Worm (Caenorhabditis elegans) whole organism, L1 larva: Measurements from ENCODE around the gene rps-4.

Source experiments
- F16B12.6 ChIP-seq: fragments of 150-350 bp; optimal IDR thresholded peaks from 2 replicates; lab custom pipeline; 2014; ENCODE audit warnings: missing biosample characterization, missing genetic modification characterization
- Y116A8C.19 ChIP-seq: sonication (generic microtip); optimal IDR thresholded peaks from 2 replicates; lab custom pipeline; 2016; ENCODE audit warnings: missing compliant biosample characterization, missing genetic modification characterization, borderline replicate concordance
- aly-2 ChIP-seq: fragments of 150-350 bp; optimal IDR thresholded peaks from 2 replicates; lab custom pipeline; 2014; ENCODE audit warnings: missing biosample characterization, missing genetic modification characterization
- ama-1 ChIP-seq: fragments of 150-350 bp; optimal IDR thresholded peaks from 2 replicates; lab custom pipeline; 2014
- blmp-1 ChIP-seq: fragments of 150-350 bp; optimal IDR thresholded peaks from 2 replicates; lab custom pipeline; 2014; ENCODE audit warnings: missing biosample characterization, missing genetic modification characterization
- ceh-63 ChIP-seq: fragments of 200-800 bp; sonication (Bioruptor generic); optimal IDR thresholded peaks from 2 replicates; lab custom pipeline; 2018; ENCODE audit warnings: mild to moderate bottlenecking, missing genetic modification characterization, missing compliant biosample characterization
- ceh-82 ChIP-seq, 3 experiments: fragments of 150-350 bp in 1 of 3; sonication (generic microtip) in 2 of 3; optimal IDR thresholded peaks; 2 replicates each; lab custom pipeline; 2014 to 2017; ENCODE audit warnings: missing biosample characterization in 3 of 3, missing genetic modification characterization in 3 of 3
- ceh-88 ChIP-seq: fragments of 200-800 bp; sonication (Bioruptor generic); IDR thresholded peaks from 2 replicates; pipeline ENCODE4 v1.3.6; 2022; ENCODE audit warnings: missing genetic modification characterization, missing compliant biosample characterization
- efl-1 ChIP-seq, 4 experiments: fragments of 150-350 bp; optimal IDR thresholded peaks in 3 of 4; peaks in 1 of 4; 1 replicate in 1 of 4; 2 replicates in 3 of 4; lab custom pipeline; 2014; ENCODE audit warnings: missing biosample characterization in 2 of 4, missing genetic modification characterization in 2 of 4, missing genetic modification reagents in 2 of 4
- efl-3 ChIP-seq: fragments of 200-800 bp; sonication (Bioruptor generic); optimal IDR thresholded peaks from 2 replicates; lab custom pipeline; 2018; ENCODE audit warnings: mild to moderate bottlenecking, missing genetic modification characterization, missing compliant biosample characterization
- egl-27 ChIP-seq, 2 experiments: fragments of 150-350 bp in 1 of 2; sonication (generic microtip); optimal IDR thresholded peaks; 3 replicates each; lab custom pipeline; 2017 to 2018; ENCODE audit warnings: missing biosample characterization in 2 of 2, missing genetic modification characterization in 2 of 2, missing genetic modification reagents in 2 of 2
- elt-2 ChIP-seq: sonication (generic microtip); optimal IDR thresholded peaks from 2 replicates; lab custom pipeline; 2016; ENCODE audit warnings: missing genetic modification characterization, mild to moderate bottlenecking, inconsistent platforms, missing compliant biosample characterization, missing genetic modification reagents
- ets-5 ChIP-seq: fragments of 200-800 bp; sonication (Bioruptor generic); IDR thresholded peaks from 2 replicates; pipeline ENCODE4 v1.3.6; 2022; ENCODE audit warnings: missing genetic modification characterization, missing compliant biosample characterization
- fos-1 ChIP-seq: fragments of 150-350 bp; optimal IDR thresholded peaks from 2 replicates; lab custom pipeline; 2014; ENCODE audit warnings: missing biosample characterization, missing genetic modification characterization
- grh-1 ChIP-seq: fragments of 200-800 bp; sonication (Bioruptor generic); IDR thresholded peaks from 2 replicates; pipeline ENCODE4 v1.3.6; 2022; ENCODE audit warnings: missing genetic modification reagents, missing genetic modification characterization, missing compliant biosample characterization
- irx-1 ChIP-seq: sonication (generic microtip); optimal IDR thresholded peaks from 2 replicates; lab custom pipeline; 2016; ENCODE audit warnings: missing genetic modification characterization, missing compliant biosample characterization
- lin-35 ChIP-seq, 2 experiments: fragments of 150-350 bp; optimal IDR thresholded peaks; 2 replicates each; lab custom pipeline; 2014; ENCODE audit warnings: missing biosample characterization in 2 of 2, missing genetic modification characterization in 2 of 2, missing genetic modification reagents in 2 of 2
- lsy-2 ChIP-seq, 2 experiments: fragments of 150-350 bp; optimal IDR thresholded peaks; 2 replicates each; lab custom pipeline; 2014; ENCODE audit warnings: missing biosample characterization in 2 of 2, missing genetic modification characterization in 2 of 2
- nhr-19 ChIP-seq: fragments of 200-800 bp; sonication (Bioruptor generic); conservative IDR thresholded peaks from 2 replicates; pipeline ENCODE4 v1.3.6; 2022; ENCODE audit warnings: missing genetic modification characterization, missing compliant biosample characterization
- nhr-20 ChIP-seq: sonication (generic microtip); optimal IDR thresholded peaks from 2 replicates; lab custom pipeline; 2016; ENCODE audit warnings: mild to moderate bottlenecking, missing genetic modification characterization, missing compliant biosample characterization
- nhr-47 ChIP-seq: sonication (generic microtip); optimal IDR thresholded peaks from 2 replicates; lab custom pipeline; 2016; ENCODE audit warnings: mild to moderate bottlenecking, missing genetic modification characterization, moderate library complexity, missing compliant biosample characterization
- nhr-71 ChIP-seq: sonication (generic microtip); optimal IDR thresholded peaks from 2 replicates; lab custom pipeline; 2016; ENCODE audit warnings: mild to moderate bottlenecking, missing genetic modification characterization, moderate library complexity, missing compliant biosample characterization
- nhr-77 ChIP-seq: fragments of 150-350 bp; optimal IDR thresholded peaks from 2 replicates; lab custom pipeline; 2014; ENCODE audit warnings: missing biosample characterization, missing genetic modification characterization
- nhr-84 ChIP-seq: sonication (generic microtip); optimal IDR thresholded peaks from 2 replicates; lab custom pipeline; 2017; ENCODE audit warnings: missing biosample characterization, missing genetic modification characterization
- nhr-85 ChIP-seq: sonication (generic microtip); peaks from one replicate; lab custom pipeline; 2016; ENCODE audit warnings: missing genetic modification characterization, inconsistent platforms, missing compliant biosample characterization
- nhr-90 ChIP-seq: sonication (generic microtip); optimal IDR thresholded peaks from 2 replicates; lab custom pipeline; 2016; ENCODE audit warnings: mild to moderate bottlenecking, missing genetic modification characterization, missing compliant biosample characterization; ENCODE audit not compliant: poor library complexity
- rnt-1 ChIP-seq: sonication (generic microtip); optimal IDR thresholded peaks from 2 replicates; lab custom pipeline; 2016; ENCODE audit warnings: mild to moderate bottlenecking, missing genetic modification characterization, moderate library complexity, missing compliant biosample characterization
- snu-23 ChIP-seq: sonication (generic microtip); optimal IDR thresholded peaks from 2 replicates; lab custom pipeline; 2016; ENCODE audit warnings: missing genetic modification characterization, missing compliant biosample characterization
- sox-4 ChIP-seq: sonication (generic microtip); optimal IDR thresholded peaks from 2 replicates; lab custom pipeline; 2016; ENCODE audit warnings: missing genetic modification characterization, missing compliant biosample characterization
- sptf-1 ChIP-seq: fragments of 150-350 bp; optimal IDR thresholded peaks from 2 replicates; lab custom pipeline; 2014; ENCODE audit warnings: missing biosample characterization, missing genetic modification characterization
- sup-37 ChIP-seq: fragments of 200-800 bp; sonication (Bioruptor generic); optimal IDR thresholded peaks from 2 replicates; lab custom pipeline; 2018; ENCODE audit warnings: mild to moderate bottlenecking, missing genetic modification characterization, missing compliant biosample characterization
- tbx-2 ChIP-seq: sonication (generic microtip); optimal IDR thresholded peaks from 2 replicates; lab custom pipeline; 2016; ENCODE audit warnings: missing genetic modification characterization, missing compliant biosample characterization
- tlp-1 ChIP-seq: fragments of 150-350 bp; optimal IDR thresholded peaks from 2 replicates; lab custom pipeline; 2014; ENCODE audit warnings: missing biosample characterization, missing genetic modification characterization
- unc-30 ChIP-seq: sonication (generic microtip); optimal IDR thresholded peaks from 2 replicates; lab custom pipeline; 2017; ENCODE audit warnings: missing biosample characterization, missing genetic modification characterization
- unc-86 ChIP-seq: sonication (generic microtip); optimal IDR thresholded peaks from 2 replicates; lab custom pipeline; 2016; ENCODE audit warnings: missing genetic modification characterization, missing compliant biosample characterization
- zip-4 ChIP-seq: fragments of 200-800 bp; sonication (Bioruptor generic); optimal IDR thresholded peaks from 2 replicates; lab custom pipeline; 2018; ENCODE audit warnings: mild to moderate bottlenecking, missing genetic modification characterization, moderate library complexity, missing compliant biosample characterization

Gene rps-4

ce11 chrIV:7095396-7095964, 11.0 kb upstream of the rps-4 start (continued):
- TF ChIP-seq ceh-63 (GFP tag; lab: Kevin White, UChicago) (no peak), elt-2 (no peak)
- TF ChIP-seq, all 84 proteins: peak for 12

- TF ChIP-seq unc-86 (no peak), egl-27 (tag; optimal IDR thresholded peaks at IDR 0.05; lab: Kevin White, UChicago) (no peak), Y116A8C.19 (tag; lab: Kevin White, UChicago) (no peak), efl-3 (GFP tag; lab: Kevin White, UChicago) (no peak), efl-1 (optimal IDR thresholded peaks at IDR 0.05; lab: Kevin White, UChicago) (no peak), efl-1 (GFP tag; optimal IDR thresholded peaks at IDR 0.05 in 1 of 2; lab: Kevin White, UChicago) (peak in 1 of 2 experiments; percentile 42), nhr-20 (tag; lab: Kevin White, UChicago) (no peak), elt-2 (peak; percentile 43)
Observed at ce11 chrIV:7094216-7094758, 9.8 kb upstream of the rps-4 start, which contains the start of gene deb-1. Gene deb-1, minus strand, starts transcription at chrIV:7094266.

- TF ChIP-seq nhr-84 (no peak), egl-27 (tag; optimal IDR thresholded peaks at IDR 0.05; lab: Kevin White, UChicago) (no peak), unc-30 (tag; lab: Kevin White, UChicago) (no peak), ama-1 (lab: Kevin White, UChicago) (no peak), tbx-2 (tag; lab: Kevin White, UChicago) (no peak), snu-23 (no peak), lin-35 (GFP tag; optimal IDR thresholded peaks at IDR 0.05; lab: Kevin White, UChicago) (no peak), nhr-20 (tag; lab: Kevin White, UChicago) (no peak), nhr-77 (no peak), zip-4 (GFP tag; lab: Kevin White, UChicago) (no peak), sptf-1 (tag; lab: Kevin White, UChicago) (no peak), sox-4 (tag; lab: Kevin White, UChicago) (no peak), F16B12.6 (tag; lab: Kevin White, UChicago) (no peak), nhr-47 (no peak), lsy-2 (tag; optimal IDR thresholded peaks at IDR 0.05; lab: Kevin White, UChicago) (no peak), ceh-88 (GFP tag; lab: Robert Waterston, UW) (no peak), ets-5 (GFP tag; lab: Robert Waterston, UW) (no peak), sup-37 (GFP tag; lab: Kevin White, UChicago) (no peak), tlp-1 (tag; lab: Kevin White, UChicago) (no peak), irx-1 (tag; lab: Kevin White, UChicago) (no peak)
Observed at ce11 chrIV:7083976-7084375, 506 bp downstream of the rps-4 start.

ce11 chrIV:7083382-7083784, 1.1 kb downstream of the rps-4 start, which contains the start of gene Y43B11AR.3:
Gene Y43B11AR.3, minus strand, starts transcription at chrIV:7083716.
- peak; percentile 8 for TF ChIP-seq nhr-47
- TF ChIP-seq nhr-85 (tag; lab: Kevin White, UChicago) = peak; percentile 56
- peak; percentile 46 for TF ChIP-seq nhr-71
- peak in 1 of 2 experiments; percentile 14 for TF ChIP-seq lsy-2 (tag; optimal IDR thresholded peaks at IDR 0.05; lab: Kevin White, UChicago)
- peak; percentile 44 for TF ChIP-seq fos-1
- peak; percentile 30 for TF ChIP-seq rnt-1 (tag; lab: Kevin White, UChicago)
- TF ChIP-seq blmp-1 = no peak
- TF ChIP-seq ama-1 (lab: Kevin White, UChicago) = peak; percentile 49
- no peak for TF ChIP-seq ceh-82 (tag; optimal IDR thresholded peaks at IDR 0.05; lab: Kevin White, UChicago)
- TF ChIP-seq nhr-19 (GFP tag; lab: Robert Waterston, UW) = no peak
- no peak for TF ChIP-seq grh-1 (GFP tag; lab: Robert Waterston, UW)
- peak; percentile 34 for TF ChIP-seq nhr-90 (tag; lab: Kevin White, UChicago)
- peak; percentile 78 for TF ChIP-seq aly-2
- TF ChIP-seq efl-1 (optimal IDR thresholded peaks at IDR 0.05; lab: Kevin White, UChicago) = peak; percentile 9 to 12
- TF ChIP-seq efl-1 (GFP tag; optimal IDR thresholded peaks at IDR 0.05 in 1 of 2; lab: Kevin White, UChicago) = peak in 1 of 2 experiments; percentile 22
- TF ChIP-seq, all 84 proteins: peak for 10
